Worm (Caenorhabditis elegans) whole organism, young adult: ENCODE measurements around the gene F18A1.7.

Experiments used
- B0019.2 ChIP-seq: fragments of 200-800 bp; sonication (Bioruptor generic); conservative IDR thresholded peaks from 2 replicates; pipeline ENCODE4 v1.3.6; 2022; ENCODE audit warnings: missing genetic modification reagents, missing genetic modification characterization, missing compliant biosample characterization
- F49E8.2 ChIP-seq: sonication (generic microtip); optimal IDR thresholded peaks from 3 replicates; lab custom pipeline; 2017; ENCODE audit warnings: missing genetic modification characterization, mild to moderate bottlenecking, missing compliant biosample characterization, antibody characterized with exemption, moderate library complexity; ENCODE audit not compliant: insufficient read depth
- ama-1 ChIP-seq, 3 experiments: fragments of 150-350 bp in 1 of 3; sonication (generic microtip) in 2 of 3; optimal IDR thresholded peaks; 2 replicates each; lab custom pipeline; 2014 to 2018; ENCODE audit warnings: missing biosample characterization in 2 of 3, missing genetic modification characterization in 2 of 3, missing genetic modification reagents in 2 of 3
- efl-1 ChIP-seq: fragments of 150-350 bp; optimal IDR thresholded peaks from 2 replicates; lab custom pipeline; 2014; ENCODE audit warnings: missing biosample characterization, missing genetic modification reagents, missing genetic modification characterization
- ets-4 ChIP-seq: fragments of 200-800 bp; sonication (Bioruptor generic); optimal IDR thresholded peaks from 2 replicates; lab custom pipeline; 2018; ENCODE audit warnings: mild to moderate bottlenecking, missing genetic modification characterization, missing compliant biosample characterization
- madf-6 ChIP-seq: fragments of 200-800 bp; sonication (Bioruptor generic); IDR thresholded peaks from 2 replicates; pipeline ENCODE4 v1.3.6; 2022; ENCODE audit warnings: missing genetic modification reagents, missing genetic modification characterization, missing compliant biosample characterization
- pha-4 ChIP-seq: fragments of 150-350 bp; sonication (generic microtip); optimal IDR thresholded peaks from 2 replicates; lab custom pipeline; 2014; ENCODE audit warnings: missing biosample characterization, missing genetic modification reagents, missing genetic modification characterization
- sdz-38 ChIP-seq: sonication (generic microtip); optimal IDR thresholded peaks from 2 replicates; lab custom pipeline; 2016; ENCODE audit warnings: missing genotype, missing genetic modification characterization, missing compliant biosample characterization
- unc-62 ChIP-seq: fragments of 150-350 bp; optimal IDR thresholded peaks from 2 replicates; lab custom pipeline; 2014; ENCODE audit warnings: missing biosample characterization, missing genetic modification reagents, missing genetic modification characterization
- ztf-28 ChIP-seq: fragments of 200-800 bp; sonication (Bioruptor generic); IDR thresholded peaks from 2 replicates; pipeline ENCODE4 v1.3.6; 2022; ENCODE audit warnings: missing genetic modification reagents, missing genetic modification characterization, missing compliant biosample characterization

DNA sequence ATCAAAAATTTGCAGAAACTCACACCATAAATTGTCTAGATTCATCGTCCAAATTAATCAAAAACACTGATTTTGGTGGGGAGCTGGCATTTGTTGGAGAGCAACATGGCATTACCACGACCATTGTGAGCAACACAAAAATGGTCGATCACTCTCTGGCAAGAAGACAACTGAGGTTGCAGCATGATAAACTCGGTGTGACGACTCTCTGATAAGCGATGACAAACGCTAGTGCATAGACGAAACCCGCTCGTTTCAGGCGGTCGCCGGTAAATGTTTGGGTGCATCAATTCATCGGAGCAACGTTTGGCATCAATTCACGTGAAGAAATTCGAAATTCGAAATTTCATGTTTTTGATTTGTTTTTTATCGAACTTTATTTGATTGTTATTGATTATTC lies 24.5 kb downstream of the F18A1.7 start:
- TF ChIP-seq sdz-38 (tag; lab: Kevin White, UChicago): no peak
- TF ChIP-seq efl-1 (GFP tag; lab: Kevin White, UChicago): no peak
- no peak for TF ChIP-seq ama-1 (optimal IDR thresholded peaks at IDR 0.05; lab: Kevin White, UChicago)
- no peak for TF ChIP-seq ama-1 (GFP tag; optimal IDR thresholded peaks at IDR 0.05; lab: Kevin White, UChicago)
- no peak for TF ChIP-seq madf-6 (GFP tag; lab: Robert Waterston, UW)
- no peak for TF ChIP-seq F49E8.2 (tag; lab: Kevin White, UChicago)
- no peak for TF ChIP-seq pha-4 (tag; lab: Kevin White, UChicago)
- peak; percentile 31 for TF ChIP-seq ets-4
- no peak for TF ChIP-seq B0019.2 (GFP tag; lab: Robert Waterston, UW)
- no peak for TF ChIP-seq unc-62 (GFP tag; lab: Kevin White, UChicago)
- TF ChIP-seq ztf-28 (GFP tag; lab: Robert Waterston, UW): 0 out of 2 replicates have a peak, but pooled peaks have one; percentile 24
